Fruit fly (Drosophila melanogaster): ENCODE results near the gene Fie.

Fie gene

dm6 chr3L:3862504-3863380 is 29.6 kb upstream of the Fie start:
- TF ChIP-seq Dll (optimal IDR thresholded peaks at IDR 0.05): no peak
- TF ChIP-seq psq (optimal IDR thresholded peaks at IDR 0.05): no peak

DNA sequence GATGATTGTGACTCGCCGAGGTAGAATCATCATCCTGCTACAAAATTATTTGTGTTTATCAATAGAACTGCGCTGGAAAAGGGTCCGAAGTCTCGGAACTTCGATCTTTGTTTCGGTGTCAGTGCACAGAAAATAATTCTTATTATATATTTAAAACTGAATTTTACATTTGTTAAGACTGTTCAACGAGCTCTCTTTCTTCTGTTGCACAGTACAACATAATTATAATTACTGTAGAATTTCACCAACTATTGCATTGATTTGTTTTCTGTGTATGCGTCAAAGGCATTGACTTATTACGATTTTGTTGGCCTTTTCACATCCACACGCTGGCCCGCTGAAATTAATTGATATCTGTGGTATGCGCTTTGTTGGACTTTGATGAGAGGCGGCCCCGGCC is 28.9 kb upstream of the Fie start:
- no peak for TF ChIP-seq pan (optimal IDR thresholded peaks at IDR 0.05)
- TF ChIP-seq CG8478 (optimal IDR thresholded peaks at IDR 0.05): no peak
- TF ChIP-seq EcR (GFP tag; optimal IDR thresholded peaks at IDR 0.05): no peak
- TF ChIP-seq Dll (optimal IDR thresholded peaks at IDR 0.05): no peak
- TF ChIP-seq usp (GFP tag; optimal IDR thresholded peaks at IDR 0.05): no peak
- TF ChIP-seq psq (optimal IDR thresholded peaks at IDR 0.05): no peak

- TF ChIP-seq Dll (optimal IDR thresholded peaks at IDR 0.05): no peak
- TF ChIP-seq pan (optimal IDR thresholded peaks at IDR 0.05): no peak
- no peak for TF ChIP-seq psq (optimal IDR thresholded peaks at IDR 0.05)
- TF ChIP-seq CG8478 (optimal IDR thresholded peaks at IDR 0.05): no peak
- TF ChIP-seq EcR (GFP tag; optimal IDR thresholded peaks at IDR 0.05): no peak
- no peak for TF ChIP-seq usp (GFP tag; optimal IDR thresholded peaks at IDR 0.05)
These were observed 27.0 kb upstream of the Fie start for dm6 chr3L:3865290-3865891.

- TF ChIP-seq pan (optimal IDR thresholded peaks at IDR 0.05) (no peak), Dll (optimal IDR thresholded peaks at IDR 0.05) (no peak), psq (optimal IDR thresholded peaks at IDR 0.05) (no peak), CG8478 (optimal IDR thresholded peaks at IDR 0.05) (no peak), EcR (GFP tag; optimal IDR thresholded peaks at IDR 0.05) (no peak), usp (GFP tag; optimal IDR thresholded peaks at IDR 0.05) (no peak)
These were observed 25.9 kb upstream of the Fie start for dm6 chr3L:3866429-3866828.

DNA sequence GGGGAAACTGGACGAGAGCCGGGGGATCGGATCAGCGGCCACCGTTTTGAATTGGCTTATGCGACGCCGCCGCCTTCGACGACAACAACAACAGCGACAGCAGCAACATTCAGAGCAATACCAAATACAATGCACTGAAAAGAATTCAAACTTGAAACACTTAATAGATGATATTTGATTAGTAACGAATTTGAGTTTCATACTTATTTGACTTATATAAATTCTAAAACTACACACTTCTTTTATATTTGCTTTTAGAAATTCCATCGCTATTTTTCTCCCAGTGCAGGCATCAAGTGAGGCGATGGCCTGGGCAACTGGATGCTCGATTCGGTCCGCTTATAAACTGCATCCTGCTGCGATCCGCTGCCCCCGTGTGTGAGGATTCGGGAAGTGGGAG is 24.4 kb upstream of the Fie start:
- TF ChIP-seq pan (optimal IDR thresholded peaks at IDR 0.05) (no peak), Dll (optimal IDR thresholded peaks at IDR 0.05) (no peak), CG8478 (optimal IDR thresholded peaks at IDR 0.05) (no peak), usp (GFP tag; optimal IDR thresholded peaks at IDR 0.05) (no peak), psq (optimal IDR thresholded peaks at IDR 0.05) (no peak), EcR (GFP tag; optimal IDR thresholded peaks at IDR 0.05) (no peak)

- TF ChIP-seq pan (optimal IDR thresholded peaks at IDR 0.05): no peak
- TF ChIP-seq psq (optimal IDR thresholded peaks at IDR 0.05): no peak
- no peak for TF ChIP-seq Dll (optimal IDR thresholded peaks at IDR 0.05)
- TF ChIP-seq CG8478 (optimal IDR thresholded peaks at IDR 0.05): no peak
- no peak for TF ChIP-seq EcR (GFP tag; optimal IDR thresholded peaks at IDR 0.05)
- no peak for TF ChIP-seq usp (GFP tag; optimal IDR thresholded peaks at IDR 0.05)
These were observed 21.1 kb upstream of the Fie start for dm6 chr3L:3871284-3871683.

dm6 chr3L:3873094-3873493 is 19.3 kb upstream of the Fie start:
- TF ChIP-seq CG8478 (optimal IDR thresholded peaks at IDR 0.05) (no peak), EcR (GFP tag; optimal IDR thresholded peaks at IDR 0.05) (no peak), pan (optimal IDR thresholded peaks at IDR 0.05) (no peak), Dll (optimal IDR thresholded peaks at IDR 0.05) (no peak), usp (GFP tag; optimal IDR thresholded peaks at IDR 0.05) (no peak), psq (optimal IDR thresholded peaks at IDR 0.05) (no peak)

dm6 chr3L:3875004-3875403 is 17.4 kb upstream of the Fie start:
- TF ChIP-seq pan (optimal IDR thresholded peaks at IDR 0.05): no peak
- no peak for TF ChIP-seq psq (optimal IDR thresholded peaks at IDR 0.05)
- no peak for TF ChIP-seq EcR (GFP tag; optimal IDR thresholded peaks at IDR 0.05)
- no peak for TF ChIP-seq usp (GFP tag; optimal IDR thresholded peaks at IDR 0.05)
- no peak for TF ChIP-seq CG8478 (optimal IDR thresholded peaks at IDR 0.05)
- no peak for TF ChIP-seq Dll (optimal IDR thresholded peaks at IDR 0.05)

dm6 chr3L:3875996-3876395 is 16.4 kb upstream of the Fie start:
- no peak for TF ChIP-seq usp (GFP tag; optimal IDR thresholded peaks at IDR 0.05)
- TF ChIP-seq pan (optimal IDR thresholded peaks at IDR 0.05): no peak
- no peak for TF ChIP-seq CG8478 (optimal IDR thresholded peaks at IDR 0.05)
- no peak for TF ChIP-seq psq (optimal IDR thresholded peaks at IDR 0.05)
- TF ChIP-seq EcR (GFP tag; optimal IDR thresholded peaks at IDR 0.05): no peak
- no peak for TF ChIP-seq Dll (optimal IDR thresholded peaks at IDR 0.05)

DNA sequence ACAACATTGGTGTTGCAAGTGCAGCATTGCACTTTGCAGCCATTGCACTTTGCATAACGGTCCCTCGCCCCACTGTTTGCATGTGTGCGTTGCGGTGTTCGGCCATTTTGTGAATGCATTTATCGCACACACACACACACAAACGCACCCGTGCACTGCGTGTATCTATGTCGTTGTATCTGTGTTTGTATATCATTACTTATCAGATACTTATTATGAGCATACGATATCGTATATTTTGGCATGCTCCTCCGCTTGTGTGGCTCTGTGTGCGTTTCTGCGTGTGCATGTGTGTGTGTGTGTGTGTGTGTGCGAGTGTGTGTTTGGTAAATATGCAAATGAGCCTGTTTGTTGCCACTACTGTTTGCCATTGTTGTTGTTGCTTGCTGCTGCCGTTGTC is 15.5 kb upstream of the Fie start:
- no peak for TF ChIP-seq CG8478 (optimal IDR thresholded peaks at IDR 0.05)
- no peak for TF ChIP-seq pan (optimal IDR thresholded peaks at IDR 0.05)
- no peak for TF ChIP-seq Dll (optimal IDR thresholded peaks at IDR 0.05)
- no peak for TF ChIP-seq psq (optimal IDR thresholded peaks at IDR 0.05)
- TF ChIP-seq usp (GFP tag; optimal IDR thresholded peaks at IDR 0.05): no peak
- no peak for TF ChIP-seq EcR (GFP tag; optimal IDR thresholded peaks at IDR 0.05)

DNA sequence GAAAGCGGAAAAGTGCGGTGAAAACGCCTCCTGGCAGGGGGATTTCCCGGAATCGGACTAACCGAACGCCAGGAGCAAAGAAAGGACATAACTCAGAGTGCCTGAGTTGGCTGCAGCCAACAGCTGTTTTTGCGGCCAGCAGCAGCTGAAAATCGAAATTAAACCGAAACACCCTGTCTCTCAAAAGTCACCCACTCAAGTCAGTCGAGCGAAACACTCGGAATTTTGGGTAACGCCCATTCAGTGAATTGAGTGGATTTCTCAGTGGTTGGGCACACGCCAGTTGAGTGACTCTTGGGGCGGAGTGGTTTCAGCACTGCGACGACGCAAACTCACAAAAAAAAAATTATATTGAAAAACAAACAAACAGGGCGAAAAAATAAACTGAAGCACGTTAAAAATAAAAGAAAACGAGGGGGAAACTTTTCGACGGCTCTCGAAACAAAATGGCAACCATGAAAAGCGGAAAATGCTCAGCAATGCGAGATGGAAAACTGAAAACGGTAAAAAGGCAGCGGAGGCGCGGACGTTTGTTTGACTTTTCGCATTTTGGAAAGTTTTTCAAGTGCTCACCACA is 13.6 kb upstream of the Fie start:
- TF ChIP-seq pan (optimal IDR thresholded peaks at IDR 0.05) (no peak), psq (optimal IDR thresholded peaks at IDR 0.05) (no peak), EcR (GFP tag; optimal IDR thresholded peaks at IDR 0.05) (no peak), usp (GFP tag; optimal IDR thresholded peaks at IDR 0.05) (no peak), Dll (optimal IDR thresholded peaks at IDR 0.05) (no peak), CG8478 (optimal IDR thresholded peaks at IDR 0.05) (no peak)

DNA sequence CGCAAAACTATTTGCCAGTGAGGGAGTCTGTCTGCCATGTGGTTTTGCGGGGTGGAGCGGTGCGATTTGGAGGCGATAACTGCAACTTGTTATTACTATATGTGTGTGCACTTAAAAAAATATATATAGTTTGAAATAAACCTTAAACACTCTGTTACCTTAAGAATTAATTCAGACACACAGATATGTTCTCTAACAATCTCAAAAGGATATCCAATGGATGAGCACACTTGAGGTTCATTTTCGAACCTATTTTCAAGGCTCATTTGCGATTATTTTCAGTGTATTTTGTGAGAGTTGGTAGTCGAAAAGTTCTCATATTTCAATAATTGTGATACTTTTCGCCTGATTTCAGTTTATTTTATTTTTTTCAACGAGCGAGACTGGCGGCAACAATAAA is 10.3 kb upstream of the Fie start:
- TF ChIP-seq psq (optimal IDR thresholded peaks at IDR 0.05) (no peak), EcR (GFP tag; optimal IDR thresholded peaks at IDR 0.05) (no peak), CG8478 (optimal IDR thresholded peaks at IDR 0.05) (no peak), Dll (optimal IDR thresholded peaks at IDR 0.05) (no peak), usp (GFP tag; optimal IDR thresholded peaks at IDR 0.05) (no peak), pan (optimal IDR thresholded peaks at IDR 0.05) (no peak)

Data from whole organism.